Fruit fly (Drosophila melanogaster) whole organism: ENCODE results near the gene CG3008.

Experiments
- CG8478 ChIP-seq: fragments of >200 bp; optimal IDR thresholded peaks from 2 replicates; lab custom pipeline; 2018; ENCODE audit warnings: inconsistent platforms
- Dll ChIP-seq: fragments of >200 bp; optimal IDR thresholded peaks from 2 replicates; lab custom pipeline; 2017
- EcR ChIP-seq, 2 experiments: fragments of >200 bp; optimal IDR thresholded peaks; 2 replicates each; lab custom pipeline; 2017; ENCODE audit warnings: missing biosample characterization in 2 of 2, missing genetic modification characterization in 2 of 2, missing genetic modification reagents in 2 of 2
- pan ChIP-seq: fragments of >200 bp; optimal IDR thresholded peaks from 2 replicates; lab custom pipeline; 2017
- psq ChIP-seq: fragments of >200 bp; optimal IDR thresholded peaks from 2 replicates; lab custom pipeline; 2017
- usp ChIP-seq: fragments of >200 bp; optimal IDR thresholded peaks from 2 replicates; lab custom pipeline; 2017; ENCODE audit warnings: missing biosample characterization, missing genetic modification characterization, mixed read lengths

Gene CG3008

DNA sequence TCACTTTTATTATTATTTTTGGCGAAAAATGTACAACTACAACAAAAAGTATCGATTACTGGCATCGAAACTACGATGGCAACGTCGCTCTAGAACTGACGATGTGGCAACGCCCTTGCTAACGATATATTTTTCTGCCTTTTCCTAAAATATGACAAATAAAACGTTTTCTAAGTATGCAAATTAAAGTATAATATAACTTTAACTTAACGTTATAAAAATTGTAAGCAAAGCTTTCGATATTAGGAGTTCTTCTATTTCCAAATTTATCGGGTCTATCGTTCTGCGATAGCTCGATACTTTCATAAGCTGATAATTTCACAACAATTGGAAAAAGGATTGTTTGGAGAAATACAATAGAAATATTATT is at the start of gene CG3008, which contains the start of gene Cf2:
CG3008 (plus strand) TSS at position 276 of the 370 bp plus-strand sequence.
Cf2 (minus strand) TSS at position 85 of the 370 bp plus-strand sequence.
- no peak for TF ChIP-seq CG8478 (lab: Kevin White, UChicago)
- TF ChIP-seq Dll (lab: Kevin White, UChicago), result no peak
- TF ChIP-seq psq (lab: Kevin White, UChicago), result no peak
- TF ChIP-seq pan (lab: Kevin White, UChicago), result no peak

DNA sequence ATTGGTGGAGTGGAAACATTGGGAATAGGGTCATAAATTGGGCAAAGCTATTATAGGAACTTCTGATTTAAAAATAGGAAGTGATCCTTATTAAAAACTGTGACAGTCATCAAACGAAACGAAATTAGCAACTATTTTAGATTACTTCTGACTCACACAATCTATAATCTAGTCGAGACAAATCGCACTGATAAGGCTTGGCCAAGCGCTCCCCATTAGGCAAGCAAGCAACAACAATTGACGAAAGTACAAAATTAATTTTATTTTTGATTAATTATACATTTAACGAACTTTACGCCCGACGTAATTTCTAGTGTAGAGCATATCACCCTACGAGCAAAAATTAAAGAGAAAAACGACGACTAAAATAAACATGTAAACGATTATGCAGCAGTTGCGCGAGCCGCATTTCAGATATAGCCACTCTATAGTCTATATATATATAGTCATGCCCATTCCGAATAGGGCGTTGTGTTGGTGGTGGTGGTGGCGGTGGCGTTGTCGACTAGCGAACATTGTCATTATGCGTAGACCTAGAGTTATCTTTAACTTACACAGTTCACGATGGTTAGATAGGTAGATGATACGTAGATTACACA is 47.9 kb upstream of the CG3008 start, which contains the start of gene Ir25a:
Ir25a (minus strand) TSS at position 210 of the 599 bp plus-strand sequence.
- TF ChIP-seq usp (GFP tag; lab: Kevin White, UChicago) (no peak), psq (lab: Kevin White, UChicago) (no peak), Dll (lab: Kevin White, UChicago) (no peak), EcR (GFP tag; optimal IDR thresholded peaks at IDR 0.05; lab: Kevin White, UChicago) (no peak), CG8478 (lab: Kevin White, UChicago) (no peak)

DNA sequence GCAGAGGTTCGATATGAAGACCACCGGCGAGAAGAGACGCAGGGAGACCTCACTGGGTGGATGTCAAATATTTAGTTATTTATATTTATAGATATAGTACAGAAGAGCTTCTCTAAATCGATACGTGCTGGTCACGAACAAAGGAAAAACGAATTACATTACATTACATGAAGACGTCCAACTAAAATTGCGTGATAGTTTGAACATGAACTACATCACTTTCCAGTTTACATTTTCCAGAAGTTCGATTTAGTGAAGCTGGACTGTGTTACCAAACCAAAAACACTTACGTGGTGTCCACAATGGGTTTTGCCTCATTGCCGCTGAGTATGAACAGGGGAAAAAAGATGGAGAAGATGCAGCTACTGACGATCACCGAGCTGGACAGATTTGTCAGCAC is 46.9 kb upstream of the CG3008 start:
- TF ChIP-seq Dll (lab: Kevin White, UChicago) (no peak), CG8478 (lab: Kevin White, UChicago) (no peak), usp (GFP tag; lab: Kevin White, UChicago) (no peak), pan (lab: Kevin White, UChicago) (no peak)

DNA sequence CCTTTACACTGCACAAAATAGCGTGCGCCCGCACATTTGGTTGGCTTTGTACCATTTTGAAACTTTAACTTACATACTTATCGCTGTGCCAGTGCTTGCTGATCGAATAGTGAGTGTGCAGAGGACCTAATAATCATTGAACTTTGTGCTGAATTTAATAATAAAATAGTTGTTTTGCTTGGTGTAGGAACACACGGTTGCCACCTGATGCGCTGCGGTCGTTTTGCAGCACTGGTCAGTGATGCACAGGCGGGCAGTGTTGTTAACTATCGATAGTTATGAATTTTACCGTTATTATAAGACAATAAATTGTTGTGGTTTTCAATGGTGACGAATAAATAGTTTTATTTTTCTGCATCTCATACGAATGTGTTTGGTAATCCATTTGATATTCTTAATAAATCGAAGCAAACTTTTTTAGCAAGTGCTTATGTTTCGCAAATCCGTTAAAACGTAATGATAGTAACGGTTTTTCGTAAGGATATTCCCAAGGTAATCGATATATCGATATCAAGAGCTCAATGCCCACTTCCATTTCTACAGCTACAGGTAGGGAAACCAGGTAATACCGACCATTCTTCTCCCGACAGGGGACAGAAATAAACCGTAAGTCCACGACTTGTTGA is 45.2 kb upstream of the CG3008 start, which contains the start of the genes tank and CG12194:
tank (minus strand) TSS at position 228 of the 626 bp plus-strand sequence.
CG12194 (plus strand) TSS at position 576 of the 626 bp plus-strand sequence.
- TF ChIP-seq Dll (lab: Kevin White, UChicago), result no peak
- no peak for TF ChIP-seq EcR (GFP tag; optimal IDR thresholded peaks at IDR 0.05; lab: Kevin White, UChicago)
- no peak for TF ChIP-seq psq (lab: Kevin White, UChicago)
- no peak for TF ChIP-seq CG8478 (lab: Kevin White, UChicago)
- TF ChIP-seq pan (lab: Kevin White, UChicago), result no peak

DNA sequence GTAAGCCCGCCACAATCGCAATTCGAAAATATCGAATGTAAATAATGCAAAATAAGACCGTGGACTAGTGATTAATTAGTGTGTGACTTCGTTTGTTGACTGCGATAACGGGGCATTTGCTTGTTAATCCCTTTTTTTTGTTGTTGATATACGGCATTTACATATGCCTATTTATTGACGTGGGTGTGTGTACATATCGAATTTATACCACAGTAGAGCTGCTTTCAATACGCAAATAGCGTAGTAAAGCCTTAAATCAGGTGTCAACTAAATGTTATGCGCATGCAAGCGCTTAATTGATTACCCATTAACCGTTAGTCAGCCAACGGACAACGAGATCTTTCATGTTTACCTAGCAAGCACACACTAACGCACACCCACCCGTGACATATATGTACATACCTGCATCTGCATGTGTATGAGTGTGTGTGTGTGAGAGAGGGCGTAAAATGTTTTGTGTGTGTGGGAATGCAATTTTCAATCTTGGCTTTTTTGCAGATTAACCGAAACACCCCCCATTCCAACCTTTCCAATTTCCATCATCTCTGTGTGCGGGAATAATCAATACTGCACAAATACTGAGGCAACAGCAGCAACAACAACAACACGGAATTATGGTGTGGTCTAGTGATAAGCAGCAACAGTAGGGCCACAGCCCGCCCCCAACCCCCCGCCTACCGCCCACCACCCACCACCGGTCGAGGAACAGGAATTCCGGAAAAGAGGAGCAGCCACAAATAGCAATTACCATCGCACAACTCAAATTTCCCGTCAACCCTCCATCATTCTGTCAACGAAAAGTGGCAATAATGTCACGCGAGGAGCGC is 44.4 kb upstream of the CG3008 start:
- TF ChIP-seq Dll (lab: Kevin White, UChicago), result no peak
- no peak for TF ChIP-seq CG8478 (lab: Kevin White, UChicago)
- no peak for TF ChIP-seq usp (GFP tag; lab: Kevin White, UChicago)
- TF ChIP-seq pan (lab: Kevin White, UChicago), result no peak
- TF ChIP-seq psq (lab: Kevin White, UChicago), result no peak
- TF ChIP-seq EcR (GFP tag; optimal IDR thresholded peaks at IDR 0.05; lab: Kevin White, UChicago), result no peak

DNA sequence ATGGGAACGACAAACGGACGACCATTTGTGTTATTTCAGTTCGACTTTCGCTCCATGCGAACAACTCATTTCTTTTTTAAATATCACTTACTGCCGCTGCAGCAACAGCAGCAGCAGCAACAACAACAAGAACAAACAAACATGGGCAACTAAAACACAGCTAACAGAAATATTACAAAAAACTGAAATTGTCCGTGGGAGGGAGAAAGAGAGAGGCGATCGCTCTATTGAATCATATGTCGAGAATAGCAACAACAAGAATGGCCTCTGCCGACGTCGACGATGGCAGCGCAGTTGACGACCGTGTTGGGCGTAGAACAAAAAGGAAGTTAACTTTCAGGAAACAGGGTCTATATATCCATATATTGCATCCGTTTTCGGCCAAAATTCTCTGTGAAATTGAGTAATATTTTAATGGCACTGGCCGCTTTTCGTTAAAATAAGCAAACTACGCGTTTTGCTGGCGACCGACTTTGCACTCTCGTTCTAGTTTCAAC is 36.4 kb upstream of the CG3008 start:
- TF ChIP-seq CG8478 (lab: Kevin White, UChicago), result no peak
- no peak for TF ChIP-seq pan (lab: Kevin White, UChicago)
- no peak for TF ChIP-seq Dll (lab: Kevin White, UChicago)
- no peak for TF ChIP-seq usp (GFP tag; lab: Kevin White, UChicago)
- TF ChIP-seq psq (lab: Kevin White, UChicago), result no peak
- TF ChIP-seq EcR (GFP tag; optimal IDR thresholded peaks at IDR 0.05; lab: Kevin White, UChicago), result no peak

DNA sequence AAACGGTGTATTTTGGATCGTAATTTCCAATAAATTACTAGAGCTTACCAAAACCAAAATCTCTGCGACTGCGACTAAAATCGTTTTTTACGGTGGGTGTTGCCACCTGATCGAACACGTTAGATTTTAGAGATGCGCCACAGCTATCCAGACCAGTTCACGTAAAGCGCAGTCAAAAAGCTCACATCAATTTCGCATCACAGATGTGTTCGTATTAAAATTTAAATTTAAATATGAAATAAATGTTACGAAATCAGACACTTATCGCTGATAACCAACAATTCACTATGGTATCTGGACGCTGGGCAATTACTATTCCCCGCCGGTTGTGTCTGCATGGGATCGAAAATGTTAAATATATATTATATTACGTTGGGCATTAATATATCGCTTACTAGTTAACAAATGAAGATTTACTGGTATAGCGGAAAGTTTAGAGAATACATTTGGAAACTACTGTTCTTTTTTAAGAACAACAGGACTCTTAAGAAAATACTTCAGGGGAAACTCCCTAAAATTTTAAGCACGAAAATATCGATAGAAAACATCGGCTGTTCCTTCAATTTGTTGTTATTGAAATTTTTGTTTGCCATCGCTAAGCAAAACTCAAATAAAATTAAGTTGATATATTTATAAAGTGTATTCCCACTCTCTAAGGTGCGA is 35.8 kb upstream of the CG3008 start, which contains the start of the genes mxt and CG11927:
mxt (minus strand) TSS at position 105 of the 663 bp plus-strand sequence.
CG11927 (plus strand) TSS at position 576 of the 663 bp plus-strand sequence.
- no peak for TF ChIP-seq psq (lab: Kevin White, UChicago)
- no peak for TF ChIP-seq pan (lab: Kevin White, UChicago)
- no peak for TF ChIP-seq CG8478 (lab: Kevin White, UChicago)
- TF ChIP-seq Dll (lab: Kevin White, UChicago), result no peak
- no peak for TF ChIP-seq usp (GFP tag; lab: Kevin White, UChicago)
- no peak for TF ChIP-seq EcR (GFP tag; optimal IDR thresholded peaks at IDR 0.05; lab: Kevin White, UChicago)

DNA sequence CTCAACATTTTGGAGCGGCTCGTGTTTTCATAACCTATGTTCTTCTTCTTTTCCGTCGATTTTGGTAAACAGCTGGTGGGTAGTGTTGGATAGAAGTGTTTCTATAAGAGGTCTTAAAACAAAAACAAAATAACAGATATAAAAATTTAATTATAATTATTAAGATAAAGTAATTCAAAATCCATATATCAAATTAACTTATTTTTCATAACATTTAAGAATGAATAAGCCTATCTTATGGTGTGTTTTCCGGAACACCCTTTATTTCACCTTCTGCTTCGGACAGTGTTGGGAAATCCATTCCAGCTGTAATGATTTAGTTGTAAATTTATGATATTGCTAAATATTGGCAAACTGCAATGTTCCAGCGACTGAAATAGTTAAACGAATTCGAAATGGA is 32.7 kb upstream of the CG3008 start, which contains the start of the genes mRpS2 and Mon1:
mRpS2 (minus strand) TSS at position 64 of the 400 bp plus-strand sequence.
Mon1 (plus strand) TSS at position 286 of the 400 bp plus-strand sequence.
- TF ChIP-seq EcR (GFP tag; optimal IDR thresholded peaks at IDR 0.05; lab: Kevin White, UChicago) (no peak), pan (lab: Kevin White, UChicago) (no peak), psq (lab: Kevin White, UChicago) (no peak), usp (GFP tag; lab: Kevin White, UChicago) (no peak), CG8478 (lab: Kevin White, UChicago) (no peak), Dll (lab: Kevin White, UChicago) (no peak)

DNA sequence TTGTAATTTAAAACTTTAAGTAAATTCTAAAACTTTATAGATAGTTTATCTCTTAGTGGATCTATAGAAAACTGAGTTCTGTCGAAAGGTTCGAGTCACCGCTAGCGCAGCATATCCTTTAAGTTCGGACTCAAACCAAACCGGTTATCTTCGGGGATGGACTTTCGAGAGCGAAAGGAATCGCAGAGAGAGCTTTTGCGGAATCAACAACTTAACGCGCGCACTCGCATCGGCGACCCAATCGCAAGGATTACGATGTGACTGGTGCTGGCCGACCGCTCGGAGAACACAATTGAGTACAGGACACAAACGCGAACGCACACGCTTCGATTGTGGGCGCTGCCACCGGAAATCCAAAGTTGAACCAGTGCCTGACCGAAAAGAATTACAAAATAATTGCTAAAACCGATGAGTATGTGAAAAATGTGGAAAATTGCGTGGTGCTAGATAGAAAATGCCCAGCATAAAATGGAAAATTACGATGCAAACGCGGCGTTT is 30.4 kb upstream of the CG3008 start, which contains the start of gene smog:
smog (plus strand) TSS at position 260 of the 498 bp plus-strand sequence.
- TF ChIP-seq usp (GFP tag; lab: Kevin White, UChicago) (no peak), pan (lab: Kevin White, UChicago) (no peak), Dll (lab: Kevin White, UChicago) (no peak), CG8478 (lab: Kevin White, UChicago) (no peak), psq (lab: Kevin White, UChicago) (no peak), EcR (GFP tag; optimal IDR thresholded peaks at IDR 0.05; lab: Kevin White, UChicago) (no peak)

DNA sequence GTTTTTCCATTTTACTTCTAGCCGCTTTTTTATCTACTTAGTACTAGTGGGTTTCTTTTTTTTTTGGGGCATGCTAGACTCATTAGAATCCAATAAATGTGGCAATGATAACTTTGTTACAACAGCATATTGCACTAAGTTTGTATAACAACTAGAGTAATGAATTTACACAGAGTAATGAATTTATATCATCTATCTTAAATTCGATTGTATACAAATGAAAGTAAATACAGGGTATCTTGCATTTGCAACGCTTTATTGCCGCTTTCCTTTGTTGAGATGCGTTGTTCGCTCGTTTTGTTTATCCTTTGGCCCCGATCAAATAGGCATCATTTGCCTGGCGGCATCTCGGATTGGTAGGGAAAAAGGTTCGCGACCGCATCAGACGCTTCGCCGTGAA is 28.3 kb upstream of the CG3008 start:
- TF ChIP-seq CG8478 (lab: Kevin White, UChicago), result no peak
- TF ChIP-seq psq (lab: Kevin White, UChicago), result no peak
- TF ChIP-seq Dll (lab: Kevin White, UChicago), result no peak
- no peak for TF ChIP-seq usp (GFP tag; lab: Kevin White, UChicago)
- TF ChIP-seq EcR (GFP tag; optimal IDR thresholded peaks at IDR 0.05; lab: Kevin White, UChicago), result no peak
- TF ChIP-seq pan (lab: Kevin White, UChicago), result no peak
